Fruit fly (Drosophila melanogaster): ENCODE results near the gene wor.
A peak's percentile ranks its signal among the peaks of the same experiment; 100 is the strongest.

wor gene

DNA sequence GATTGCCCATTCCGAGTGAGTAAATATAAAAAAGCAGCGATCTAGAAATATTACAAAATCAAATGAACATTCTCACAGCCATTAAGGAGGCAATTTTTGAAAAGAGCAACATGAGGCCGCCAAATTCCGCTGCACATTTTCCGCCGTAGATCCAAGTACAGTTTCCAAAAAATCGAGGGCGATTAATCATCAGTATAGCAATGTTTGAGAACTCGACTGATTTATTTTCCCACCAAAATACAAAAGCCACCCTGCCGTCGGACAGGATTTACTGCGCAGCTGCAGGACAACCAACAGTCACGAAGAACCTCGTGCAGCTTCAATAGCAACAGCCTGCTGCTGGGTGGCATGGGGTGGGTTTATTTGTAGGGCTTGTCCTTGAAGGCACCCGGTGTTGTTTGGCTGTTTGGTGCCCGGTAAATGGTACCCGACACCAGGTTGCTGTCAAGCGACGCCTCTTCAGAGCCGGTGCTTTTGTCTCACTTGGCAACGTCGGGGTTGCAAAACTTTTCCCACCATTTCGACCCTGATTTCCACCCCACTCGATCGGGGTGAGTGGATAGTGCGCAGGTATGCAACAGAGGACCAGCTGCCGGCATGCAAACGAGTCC is 10.4 kb upstream of the wor start:
- TF ChIP-seq tai (GFP tag; optimal IDR thresholded peaks at IDR 0.05) = no peak
- no peak for TF ChIP-seq Hr83 (GFP tag; optimal IDR thresholded peaks at IDR 0.05; ENCODE audit: poor library complexity, severe bottlenecking)
- no peak for TF ChIP-seq brk (GFP tag; optimal IDR thresholded peaks at IDR 0.05)
- TF ChIP-seq GATAd (GFP tag; optimal IDR thresholded peaks at IDR 0.05) = no peak
- no peak for TF ChIP-seq usp (GFP tag; optimal IDR thresholded peaks at IDR 0.05)
- TF ChIP-seq Rel (GFP tag; optimal IDR thresholded peaks at IDR 0.05) = no peak
- TF ChIP-seq Rel (tag; optimal IDR thresholded peaks at IDR 0.05) = no peak

dm6 chr2L:15434910-15435309 is 9.5 kb upstream of the wor start:
- TF ChIP-seq usp (GFP tag; optimal IDR thresholded peaks at IDR 0.05) (no peak), Hnf4 (GFP tag; optimal IDR thresholded peaks at IDR 0.05) (no peak), Hr78 (GFP tag; optimal IDR thresholded peaks at IDR 0.05) (no peak), dl (GFP tag; optimal IDR thresholded peaks at IDR 0.05; ENCODE audit: insufficient read depth in 1 of 2, partially characterized antibody in 2 of 2) (no peak), OdsH (GFP tag; optimal IDR thresholded peaks at IDR 0.05) (no peak), N (GFP tag; optimal IDR thresholded peaks at IDR 0.05) (no peak), foxo (GFP tag; optimal IDR thresholded peaks at IDR 0.05) (no peak)

DNA sequence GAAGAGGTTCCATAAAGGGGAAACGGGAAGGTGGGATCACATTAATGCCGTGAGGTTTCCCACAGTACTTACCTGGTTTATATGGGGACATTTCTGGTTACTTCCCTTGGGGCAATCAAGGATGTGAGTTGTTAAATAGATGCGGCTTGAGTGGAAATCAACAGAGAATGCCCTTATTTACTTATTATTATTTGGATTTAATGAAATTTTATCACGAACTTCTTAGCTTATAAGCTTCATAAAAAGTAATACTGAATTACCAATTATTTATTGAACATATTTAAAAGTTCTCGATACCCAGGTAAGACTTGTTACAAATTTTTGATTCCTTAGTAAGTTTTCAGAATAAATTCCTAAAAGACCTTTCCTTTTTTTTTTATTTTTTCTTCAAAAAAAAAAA is 7.6 kb upstream of the wor start, which contains the start of gene CG4161:
Gene CG4161, plus strand, starts transcription at position 301 of the 400 bp plus-strand sequence.
- no peak for TF ChIP-seq Hr78 (GFP tag; optimal IDR thresholded peaks at IDR 0.05)
- no peak for TF ChIP-seq Jra (GFP tag; optimal IDR thresholded peaks at IDR 0.05)
- TF ChIP-seq dmrt93B (GFP tag; optimal IDR thresholded peaks at IDR 0.05) = no peak
- no peak for TF ChIP-seq Sp1 (GFP tag; optimal IDR thresholded peaks at IDR 0.05)
- no peak for TF ChIP-seq sage (GFP tag; optimal IDR thresholded peaks at IDR 0.05)
- no peak for TF ChIP-seq dsf (GFP tag; optimal IDR thresholded peaks at IDR 0.05; ENCODE audit: borderline replicate concordance)
- TF ChIP-seq dl (GFP tag; optimal IDR thresholded peaks at IDR 0.05; ENCODE audit: insufficient read depth in 1 of 2, partially characterized antibody in 2 of 2) = no peak
- TF ChIP-seq sv (GFP tag; optimal IDR thresholded peaks at IDR 0.05) = no peak
- TF ChIP-seq N (GFP tag; optimal IDR thresholded peaks at IDR 0.05) = no peak
- TF ChIP-seq Dif (GFP tag; optimal IDR thresholded peaks at IDR 0.05; ENCODE audit: partially characterized antibody) = no peak
- TF ChIP-seq usp (GFP tag; optimal IDR thresholded peaks at IDR 0.05) = no peak
- no peak for TF ChIP-seq CrebA (GFP tag; optimal IDR thresholded peaks at IDR 0.05; ENCODE audit: borderline replicate concordance)
- no peak for TF ChIP-seq Dfd (GFP tag; optimal IDR thresholded peaks at IDR 0.05)
- TF ChIP-seq jim (GFP tag; optimal IDR thresholded peaks at IDR 0.05) = no peak
- no peak for TF ChIP-seq Hnf4 (GFP tag; optimal IDR thresholded peaks at IDR 0.05)

DNA sequence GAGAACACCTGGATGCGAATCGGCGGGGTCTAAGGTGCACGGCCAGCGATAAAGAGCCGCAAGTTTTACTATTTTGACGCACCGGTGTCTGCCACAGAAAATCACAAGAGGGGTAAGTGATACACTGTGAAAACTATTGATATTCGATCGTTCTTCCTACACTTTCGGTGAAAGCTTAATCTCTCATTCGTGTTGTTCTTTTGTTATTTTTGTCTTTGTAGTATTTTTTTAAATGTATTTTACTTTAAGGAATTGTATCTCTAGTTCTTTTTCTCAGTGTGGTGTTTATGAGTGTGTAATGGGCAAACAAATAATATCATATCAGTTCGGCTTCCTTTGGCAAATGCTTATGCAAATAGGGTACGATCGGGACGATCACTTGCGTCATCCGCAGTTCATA is 6.9 kb upstream of the wor start:
- no peak for TF ChIP-seq Hr83 (GFP tag; optimal IDR thresholded peaks at IDR 0.05; ENCODE audit: poor library complexity, severe bottlenecking)
- TF ChIP-seq Dif (GFP tag; optimal IDR thresholded peaks at IDR 0.05; ENCODE audit: partially characterized antibody) = no peak
- peak; percentile 9 for TF ChIP-seq Sp1 (GFP tag; optimal IDR thresholded peaks at IDR 0.05)
- TF ChIP-seq psq (GFP tag; optimal IDR thresholded peaks at IDR 0.05) = peak; percentile 3
- no peak for TF ChIP-seq jim (GFP tag; optimal IDR thresholded peaks at IDR 0.05)
- peak; percentile 22 for TF ChIP-seq Hnf4 (GFP tag; optimal IDR thresholded peaks at IDR 0.05)
- TF ChIP-seq OdsH (GFP tag; optimal IDR thresholded peaks at IDR 0.05) = peak; percentile 19
- TF ChIP-seq woc (GFP tag; optimal IDR thresholded peaks at IDR 0.05) = peak; percentile 4
- TF ChIP-seq ey (GFP tag; optimal IDR thresholded peaks at IDR 0.05) = peak; percentile 41
- no peak for TF ChIP-seq dl (GFP tag; optimal IDR thresholded peaks at IDR 0.05; ENCODE audit: insufficient read depth in 1 of 2, partially characterized antibody in 2 of 2)
- TF ChIP-seq fru (GFP tag; optimal IDR thresholded peaks at IDR 0.05) = peak; percentile 10
- TF ChIP-seq tai (GFP tag; optimal IDR thresholded peaks at IDR 0.05) = no peak
- TF ChIP-seq foxo (GFP tag; optimal IDR thresholded peaks at IDR 0.05) = peak in 1 of 2 experiments; percentile 24
- peak; percentile 24 for TF ChIP-seq h (GFP tag; optimal IDR thresholded peaks at IDR 0.05)

DNA sequence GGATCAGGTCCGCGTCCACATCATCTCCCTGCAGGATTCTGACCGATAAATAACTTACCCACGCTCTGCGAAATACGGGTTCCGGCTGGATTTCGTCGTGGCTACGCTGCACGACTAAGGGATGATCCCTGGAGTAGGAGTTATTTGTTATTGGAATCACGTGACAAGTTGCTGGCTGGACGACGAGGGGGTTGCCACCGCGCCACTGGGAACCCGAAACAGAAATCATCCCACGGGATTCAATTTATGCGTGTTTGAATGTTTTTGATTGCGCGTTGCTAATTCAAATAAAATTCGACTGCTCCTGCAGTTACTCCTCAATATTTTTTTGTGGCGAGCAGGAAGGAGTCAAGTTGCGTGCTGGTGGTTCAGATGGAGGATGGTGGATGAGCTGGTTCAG is 4.3 kb upstream of the wor start:
- no peak for TF ChIP-seq jim (GFP tag; optimal IDR thresholded peaks at IDR 0.05)
- no peak for TF ChIP-seq foxo (GFP tag; optimal IDR thresholded peaks at IDR 0.05)
- TF ChIP-seq CG32264 (GFP tag; optimal IDR thresholded peaks at IDR 0.05) = no peak
- no peak for TF ChIP-seq Sp1 (GFP tag; optimal IDR thresholded peaks at IDR 0.05)
- TF ChIP-seq dmrt93B (GFP tag; optimal IDR thresholded peaks at IDR 0.05) = no peak
- no peak for TF ChIP-seq sage (GFP tag; optimal IDR thresholded peaks at IDR 0.05)
- no peak for TF ChIP-seq CrebA (GFP tag; optimal IDR thresholded peaks at IDR 0.05; ENCODE audit: borderline replicate concordance)
- no peak for TF ChIP-seq Mio (GFP tag; optimal IDR thresholded peaks at IDR 0.05)
- TF ChIP-seq Abd-B (GFP tag; optimal IDR thresholded peaks at IDR 0.05) = no peak

All from whole organism, wandering third instar larva.